Worm (Caenorhabditis elegans): ENCODE results near the gene rund-1.

- TF ChIP-seq dpff-1 (tag; optimal IDR thresholded peaks at IDR 0.05) (no peak), lin-35 (GFP tag; optimal IDR thresholded peaks at IDR 0.05) (no peak), unc-62 (GFP tag; optimal IDR thresholded peaks at IDR 0.05) (no peak), pha-4 (tag; optimal IDR thresholded peaks at IDR 0.05) (no peak)
Measured at ce11 chrX:629134-629533, 32.4 kb downstream of the rund-1 start, which contains the start of gene M6.4.

Measured in whole organism, young adult.